Worm (Caenorhabditis elegans) whole organism, mixed stage, embryonic: ENCODE measurements around the gene xpo-3.

Source experiments
- M03D4.4 ChIP-seq: sonication (generic microtip); optimal IDR thresholded peaks from 2 replicates; lab custom pipeline; 2017; ENCODE audit warnings: mild to moderate bottlenecking, missing genetic modification characterization, missing compliant biosample characterization
- bed-3 ChIP-seq: fragments of 200-800 bp; sonication (Bioruptor generic); optimal IDR thresholded peaks from 3 replicates; lab custom pipeline; 2018; ENCODE audit warnings: mild to moderate bottlenecking, missing genetic modification characterization, moderate library complexity, missing compliant biosample characterization
- ceh-43 ChIP-seq: fragments of 200-800 bp; sonication (Bioruptor generic); optimal IDR thresholded peaks from 2 replicates; lab custom pipeline; 2018; ENCODE audit warnings: mild to moderate bottlenecking, missing genetic modification characterization, moderate library complexity, missing compliant biosample characterization
- ceh-83 ChIP-seq: fragments of 200-800 bp; sonication (Bioruptor generic); optimal IDR thresholded peaks from 2 replicates; lab custom pipeline; 2018; ENCODE audit warnings: mild to moderate bottlenecking, missing genetic modification characterization, missing compliant biosample characterization
- ces-1 ChIP-seq: fragments of 150-350 bp; optimal IDR thresholded peaks from 2 replicates; lab custom pipeline; 2014; ENCODE audit warnings: missing biosample characterization, missing genetic modification reagents, missing genetic modification characterization
- cnd-1 ChIP-seq: fragments of 200-800 bp; sonication (Bioruptor generic); optimal IDR thresholded peaks from 2 replicates; lab custom pipeline; 2018; ENCODE audit warnings: mild to moderate bottlenecking, missing genetic modification characterization, missing compliant biosample characterization
- drap-1 ChIP-seq: fragments of 200-800 bp; sonication (Bioruptor generic); optimal IDR thresholded peaks from 3 replicates; lab custom pipeline; 2018; ENCODE audit warnings: mild to moderate bottlenecking, missing genetic modification characterization, missing compliant biosample characterization
- elt-1 ChIP-seq: sonication (generic microtip); optimal IDR thresholded peaks from 2 replicates; lab custom pipeline; 2017; ENCODE audit warnings: missing genetic modification characterization, mild to moderate bottlenecking, missing compliant biosample characterization, antibody characterized with exemption, moderate library complexity, borderline replicate concordance; ENCODE audit not compliant: insufficient read depth
- flh-1 ChIP-seq: fragments of 200-800 bp; sonication (Bioruptor generic); optimal IDR thresholded peaks from 2 replicates; lab custom pipeline; 2018; ENCODE audit warnings: mild to moderate bottlenecking, missing genetic modification characterization, moderate library complexity, missing compliant biosample characterization
- ham-2 ChIP-seq: fragments of 200-800 bp; sonication (Bioruptor generic); optimal IDR thresholded peaks from 2 replicates; lab custom pipeline; 2018; ENCODE audit warnings: mild to moderate bottlenecking, missing genetic modification characterization, missing compliant biosample characterization
- hlh-1 ChIP-seq: fragments of 150-350 bp; optimal IDR thresholded peaks from 2 replicates; lab custom pipeline; 2014; ENCODE audit warnings: missing biosample characterization, missing genetic modification reagents, missing genetic modification characterization
- lin-13 ChIP-seq: fragments of 150-350 bp; optimal IDR thresholded peaks from 2 replicates; lab custom pipeline; 2014; ENCODE audit warnings: missing biosample characterization, missing genetic modification characterization
- lsy-2 ChIP-seq: fragments of 150-350 bp; optimal IDR thresholded peaks from 2 replicates; lab custom pipeline; 2014; ENCODE audit warnings: missing biosample characterization, missing genetic modification characterization
- mab-5 ChIP-seq: fragments of 150-350 bp; optimal IDR thresholded peaks from 2 replicates; lab custom pipeline; 2014; ENCODE audit warnings: missing biosample characterization, missing genetic modification characterization
- mep-1 ChIP-seq: fragments of 150-350 bp; optimal IDR thresholded peaks from 2 replicates; lab custom pipeline; 2017; ENCODE audit warnings: missing biosample characterization, missing genetic modification reagents, missing genetic modification characterization, inconsistent platforms
- nhr-12 ChIP-seq: fragments of 150-350 bp; optimal IDR thresholded peaks from 2 replicates; lab custom pipeline; 2014; ENCODE audit warnings: missing biosample characterization, missing genetic modification characterization
- nhr-2 ChIP-seq: fragments of 150-350 bp; optimal IDR thresholded peaks from 2 replicates; lab custom pipeline; 2014; ENCODE audit warnings: missing biosample characterization, missing genetic modification characterization
- nhr-237 ChIP-seq: fragments of 150-350 bp; optimal IDR thresholded peaks from 2 replicates; lab custom pipeline; 2014; ENCODE audit warnings: missing biosample characterization, missing genetic modification characterization
- nhr-76 ChIP-seq: sonication (generic microtip); optimal IDR thresholded peaks from 2 replicates; lab custom pipeline; 2017; ENCODE audit warnings: missing biosample characterization, missing genetic modification characterization
- pha-4 ChIP-seq: fragments of 150-350 bp; optimal IDR thresholded peaks from 2 replicates; lab custom pipeline; 2018; ENCODE audit warnings: missing biosample characterization, missing genetic modification reagents, missing genetic modification characterization
- snpc-4 ChIP-seq: fragments of 150-350 bp; optimal IDR thresholded peaks from 2 replicates; lab custom pipeline; 2014; ENCODE audit warnings: missing biosample characterization, missing genetic modification characterization
- sptf-1 ChIP-seq: sonication (generic microtip); optimal IDR thresholded peaks from 2 replicates; lab custom pipeline; 2017; ENCODE audit warnings: mild to moderate bottlenecking, missing genetic modification characterization, moderate library complexity, missing compliant biosample characterization
- tbx-8 ChIP-seq: fragments of 200-800 bp; sonication (Bioruptor generic); optimal IDR thresholded peaks from 2 replicates; lab custom pipeline; 2018; ENCODE audit warnings: mild to moderate bottlenecking, missing genetic modification characterization, moderate library complexity, missing compliant biosample characterization
- unc-120 ChIP-seq: sonication (generic microtip); optimal IDR thresholded peaks from 2 replicates; lab custom pipeline; 2017; ENCODE audit warnings: missing genetic modification characterization, missing compliant biosample characterization; ENCODE audit not compliant: poor library complexity, severe bottlenecking
- unc-39 ChIP-seq: fragments of 150-350 bp; optimal IDR thresholded peaks from 2 replicates; lab custom pipeline; 2014; ENCODE audit warnings: missing biosample characterization, missing genetic modification characterization
- unc-62 ChIP-seq: fragments of 150-350 bp; optimal IDR thresholded peaks from 2 replicates; lab custom pipeline; 2014; ENCODE audit warnings: missing biosample characterization, missing genetic modification reagents, missing genetic modification characterization
- ztf-11 ChIP-seq: fragments of 150-350 bp; optimal IDR thresholded peaks from 2 replicates; lab custom pipeline; 2014; ENCODE audit warnings: missing biosample characterization, missing genetic modification characterization

The xpo-3 gene

ce11 chrIV:7923982-7924480 lies at the start of gene xpo-3, which contains the start of gene C49H3.3:
TSS of gene xpo-3 (minus strand) at chrIV:7924032.
TSS of gene C49H3.3 (plus strand) at chrIV:7924350.
- TF ChIP-seq lin-13 (peak; percentile 11), ces-1 (peak; percentile 68), lsy-2 (peak; percentile 18), mep-1 (tag; lab: Kevin White, UChicago) (peak; percentile 78), nhr-2 (tag; lab: Kevin White, UChicago) (no peak), ham-2 (GFP tag; lab: Kevin White, UChicago) (peak; percentile 55), elt-1 (tag; lab: Kevin White, UChicago) (no peak)

- no peak for TF ChIP-seq M03D4.4 (tag; lab: Kevin White, UChicago)
- no peak for TF ChIP-seq lin-13
- no peak for TF ChIP-seq nhr-237 (tag; lab: Kevin White, UChicago)
- TF ChIP-seq nhr-76 (tag; lab: Kevin White, UChicago), result no peak
- TF ChIP-seq elt-1 (tag; lab: Kevin White, UChicago), result no peak
- TF ChIP-seq mep-1 (tag; lab: Kevin White, UChicago), result no peak
- TF ChIP-seq lsy-2, result no peak
- TF ChIP-seq bed-3, result no peak
- no peak for TF ChIP-seq ceh-43 (GFP tag; lab: Kevin White, UChicago)
- no peak for TF ChIP-seq sptf-1 (tag; lab: Kevin White, UChicago)
- no peak for TF ChIP-seq tbx-8 (GFP tag; lab: Kevin White, UChicago)
- no peak for TF ChIP-seq ztf-11 (tag; lab: Kevin White, UChicago)
- no peak for TF ChIP-seq drap-1 (GFP tag; lab: Kevin White, UChicago)
- no peak for TF ChIP-seq flh-1
Measured at ce11 chrIV:7967006-7967405, 43.2 kb upstream of the xpo-3 start, which contains the start of gene F57H12.5. TSS of gene F57H12.5 (plus strand) at chrIV:7967306.

ce11 chrIV:7961889-7962342 lies 38.1 kb upstream of the xpo-3 start:
- TF ChIP-seq lin-13, result no peak
- no peak for TF ChIP-seq unc-39 (tag; lab: Kevin White, UChicago)
- TF ChIP-seq snpc-4, result no peak
- TF ChIP-seq unc-62 (GFP tag; lab: Kevin White, UChicago), result no peak
- no peak for TF ChIP-seq hlh-1 (tag; lab: Kevin White, UChicago)
- no peak for TF ChIP-seq nhr-12 (tag; lab: Kevin White, UChicago)
- no peak for TF ChIP-seq ceh-83 (GFP tag; lab: Kevin White, UChicago)
- TF ChIP-seq mab-5 (tag; lab: Kevin White, UChicago), result no peak
- TF ChIP-seq nhr-76 (tag; lab: Kevin White, UChicago), result no peak
- TF ChIP-seq cnd-1 (tag; lab: Kevin White, UChicago), result no peak
- TF ChIP-seq, all 35 proteins: peak for 0

- TF ChIP-seq mep-1 (tag; lab: Kevin White, UChicago) (no peak), ztf-11 (tag; lab: Kevin White, UChicago) (no peak), flh-1 (no peak)
- TF ChIP-seq, all 35 proteins: peak for 0
Measured at ce11 chrIV:7958092-7958491, 34.3 kb upstream of the xpo-3 start.

ce11 chrIV:7957504-7957903 lies 33.7 kb upstream of the xpo-3 start, which contains the start of gene frpr-10:
TSS of gene frpr-10 (plus strand) at chrIV:7957804.
- TF ChIP-seq M03D4.4 (tag; lab: Kevin White, UChicago), result no peak
- no peak for TF ChIP-seq cnd-1 (tag; lab: Kevin White, UChicago)
- TF ChIP-seq nhr-12 (tag; lab: Kevin White, UChicago), result no peak
- TF ChIP-seq nhr-76 (tag; lab: Kevin White, UChicago), result no peak

ce11 chrIV:7956643-7957317 lies 32.9 kb upstream of the xpo-3 start, which contains the start of gene csr-1:
TSS of gene csr-1 (plus strand) at chrIV:7957267.
- TF ChIP-seq nhr-12 (tag; lab: Kevin White, UChicago), result no peak
- no peak for TF ChIP-seq ceh-83 (GFP tag; lab: Kevin White, UChicago)
- no peak for TF ChIP-seq nhr-237 (tag; lab: Kevin White, UChicago)
- no peak for TF ChIP-seq pha-4 (tag; lab: Kevin White, UChicago)
- no peak for TF ChIP-seq unc-120
- TF ChIP-seq M03D4.4 (tag; lab: Kevin White, UChicago), result no peak
- no peak for TF ChIP-seq elt-1 (tag; lab: Kevin White, UChicago)
